Worm (Caenorhabditis elegans): ENCODE results near the gene swsn-6.

swsn-6 gene

DNA sequence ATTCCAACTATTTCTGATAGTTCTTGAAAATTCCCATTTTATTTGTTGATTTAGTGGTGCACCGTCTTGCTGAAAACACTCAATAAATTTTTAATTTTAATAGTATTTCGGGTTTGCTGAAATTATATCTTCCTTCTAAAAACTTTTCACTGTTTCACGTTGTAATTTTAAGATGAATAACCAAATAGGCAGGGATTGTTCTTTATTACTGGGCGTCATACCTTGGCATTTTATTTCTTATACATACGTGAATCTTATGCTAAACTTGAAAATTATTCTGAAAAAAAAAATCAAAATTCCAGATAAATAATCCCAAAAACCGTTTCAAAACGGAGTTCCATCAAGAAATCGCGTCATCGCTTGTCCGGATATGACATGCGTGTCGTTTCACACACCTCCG is 43.9 kb downstream of the swsn-6 start, which contains the start of gene mgl-3:
Gene mgl-3, plus strand, starts transcription at position 301 of the 400 bp plus-strand sequence.
- no peak for TF ChIP-seq aly-1 (tag; optimal IDR thresholded peaks at IDR 0.05)
- no peak for TF ChIP-seq flt-1 (GFP tag; IDR thresholded peaks at IDR 0.05)
- TF ChIP-seq F13C5.2 (tag; optimal IDR thresholded peaks at IDR 0.05), result no peak
- TF ChIP-seq scrt-1 (GFP tag; IDR thresholded peaks at IDR 0.05), result no peak
- TF ChIP-seq tbx-11 (GFP tag; IDR thresholded peaks at IDR 0.05), result no peak
- TF ChIP-seq B0310.2 (tag; optimal IDR thresholded peaks at IDR 0.05), result no peak
- TF ChIP-seq tra-4 (tag; optimal IDR thresholded peaks at IDR 0.05), result no peak
- TF ChIP-seq hmg-4 (GFP tag; optimal IDR thresholded peaks at IDR 0.05), result no peak
- no peak for TF ChIP-seq tbx-37 (GFP tag; conservative IDR thresholded peaks at IDR 0.05)
- TF ChIP-seq hnd-1 (tag; optimal IDR thresholded peaks at IDR 0.05), result no peak
- no peak for TF ChIP-seq hmbx-1 (tag; optimal IDR thresholded peaks at IDR 0.05)
- no peak for TF ChIP-seq sea-1 (GFP tag; conservative IDR thresholded peaks at IDR 0.05)
- no peak for TF ChIP-seq ets-7 (tag; optimal IDR thresholded peaks at IDR 0.05)
- no peak for TF ChIP-seq ceh-36 (tag; optimal IDR thresholded peaks at IDR 0.05)
- no peak for TF ChIP-seq ceh-13 (GFP tag; optimal IDR thresholded peaks at IDR 0.05)
- TF ChIP-seq ama-1 (optimal IDR thresholded peaks at IDR 0.05), result no peak
- TF ChIP-seq pes-1 (GFP tag; IDR thresholded peaks at IDR 0.05), result no peak

Measured in whole organism, early embryonic.